Worm (Caenorhabditis elegans) whole organism, L2 larva: ENCODE data around the gene T01C3.11.

Experiments used
- ceh-82 ChIP-seq: fragments of 150-350 bp; optimal IDR thresholded peaks from 2 replicates; lab custom pipeline; 2014; ENCODE audit warnings: missing biosample characterization, missing genetic modification characterization
- egl-27 ChIP-seq: sonication (generic microtip); optimal IDR thresholded peaks from 3 replicates; lab custom pipeline; 2017; ENCODE audit warnings: missing biosample characterization, missing genetic modification reagents, missing genetic modification characterization
- sma-3 ChIP-seq: sonication (generic microtip); optimal IDR thresholded peaks from 2 replicates; lab custom pipeline; 2016; ENCODE audit warnings: missing genetic modification reagents, missing genetic modification characterization, missing compliant biosample characterization
- snpc-4 ChIP-seq: fragments of 150-350 bp; optimal IDR thresholded peaks from 2 replicates; lab custom pipeline; 2014; ENCODE audit warnings: missing biosample characterization, missing genetic modification characterization

ce11 chrV:15020229-15020628 lies 20.9 kb downstream of the T01C3.11 start, which contains the start of gene F14H8.2:
- TF ChIP-seq snpc-4 (tag; lab: Kevin White, UChicago) (no peak), egl-27 (tag; lab: Kevin White, UChicago) (no peak), ceh-82 (no peak), sma-3 (no peak)
